Fruit fly (Drosophila melanogaster): ENCODE results near the gene Hmgcr.

The Hmgcr gene

DNA sequence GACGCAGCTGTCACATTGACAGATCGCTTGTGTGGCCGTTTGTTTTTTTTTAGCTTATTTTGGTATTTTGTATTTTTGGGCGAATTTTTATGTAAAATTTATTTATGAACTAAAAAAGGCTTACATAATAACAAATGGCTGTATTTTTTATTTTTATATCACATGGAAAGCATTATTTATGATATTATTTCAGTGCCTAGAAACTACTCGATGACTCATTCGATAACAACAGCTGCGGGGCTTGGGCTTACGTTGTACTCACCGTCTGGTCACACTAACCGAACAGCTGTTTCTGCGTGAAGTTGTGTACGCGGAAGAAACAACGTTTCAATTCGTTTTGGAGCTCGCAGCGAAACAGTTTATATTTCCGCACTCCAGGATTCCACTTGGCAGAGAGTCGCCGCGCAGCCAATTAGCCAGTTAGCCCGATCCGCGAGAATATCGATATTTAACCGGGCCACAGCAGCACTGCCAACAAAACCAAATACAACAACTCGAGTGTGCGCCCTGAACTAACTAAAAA, at the start of gene Hmgcr, which contains the start of gene Rpn9:
TSS of gene Hmgcr (plus strand) at position 335 of the 523 bp plus-strand sequence.
TSS of gene Rpn9 (minus strand) at position 473 of the 523 bp plus-strand sequence.
- peak; percentile 10; the same call in 1 of the 3 replicates for TF ChIP-seq eg (GFP tag; IDR thresholded peaks at IDR 0.05)
- peak; percentile 52 for TF ChIP-seq Eip93F (GFP tag; optimal IDR thresholded peaks at IDR 0.05)
- no peak for TF ChIP-seq Sox15 (GFP tag; optimal IDR thresholded peaks at IDR 0.05)
- TF ChIP-seq lz (GFP tag; optimal IDR thresholded peaks at IDR 0.05): no peak
- TF ChIP-seq achi (GFP tag; optimal IDR thresholded peaks at IDR 0.05): peak; percentile 100
- peak; percentile 48 for TF ChIP-seq vri (GFP tag; optimal IDR thresholded peaks at IDR 0.05)
- TF ChIP-seq Eip75B (GFP tag; optimal IDR thresholded peaks at IDR 0.05): peak; percentile 2
- TF ChIP-seq CG6854 (GFP tag; optimal IDR thresholded peaks at IDR 0.05): peak; percentile 22
- peak; percentile 11 for TF ChIP-seq dsx (GFP tag; optimal IDR thresholded peaks at IDR 0.05; ENCODE audit: poor library complexity, severe bottlenecking)
- TF ChIP-seq fkh (GFP tag; optimal IDR thresholded peaks at IDR 0.05): peak; percentile 1
- no peak for TF ChIP-seq svp (GFP tag)
- TF ChIP-seq esn (GFP tag; optimal IDR thresholded peaks at IDR 0.05): peak; percentile 23
- TF ChIP-seq ss (GFP tag; optimal IDR thresholded peaks at IDR 0.05): no peak
- peak; percentile 39 for TF ChIP-seq Sox14 (GFP tag; optimal IDR thresholded peaks at IDR 0.05)
- TF ChIP-seq Eip78C (GFP tag): peak; percentile 69
- peak; percentile 39 for TF ChIP-seq CG3919 (GFP tag; optimal IDR thresholded peaks at IDR 0.05)

DNA sequence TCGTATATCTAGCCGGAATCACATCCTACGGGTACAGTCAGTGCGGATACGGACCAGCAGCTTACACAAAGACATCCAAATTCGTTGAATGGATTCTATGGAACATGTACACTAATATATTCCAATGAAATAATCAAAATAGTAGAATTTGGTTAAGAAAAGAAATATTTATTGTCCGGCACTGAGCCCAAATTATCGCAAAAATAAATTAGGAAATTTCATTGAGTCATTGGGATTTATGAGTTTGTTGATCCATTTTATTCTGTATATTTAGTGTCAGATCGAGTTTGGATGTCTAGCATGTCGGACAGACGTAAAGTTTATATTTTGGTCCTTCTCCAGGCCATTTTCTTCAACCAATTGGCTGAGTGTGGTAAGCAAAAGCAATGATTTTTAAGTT, 49.4 kb upstream of the Hmgcr start, which contains the start of gene CG18754:
TSS of gene CG18754 (plus strand) at position 301 of the 400 bp plus-strand sequence.
- TF ChIP-seq svp (GFP tag) (peak; percentile 43), ss (GFP tag; optimal IDR thresholded peaks at IDR 0.05) (no peak)

DNA sequence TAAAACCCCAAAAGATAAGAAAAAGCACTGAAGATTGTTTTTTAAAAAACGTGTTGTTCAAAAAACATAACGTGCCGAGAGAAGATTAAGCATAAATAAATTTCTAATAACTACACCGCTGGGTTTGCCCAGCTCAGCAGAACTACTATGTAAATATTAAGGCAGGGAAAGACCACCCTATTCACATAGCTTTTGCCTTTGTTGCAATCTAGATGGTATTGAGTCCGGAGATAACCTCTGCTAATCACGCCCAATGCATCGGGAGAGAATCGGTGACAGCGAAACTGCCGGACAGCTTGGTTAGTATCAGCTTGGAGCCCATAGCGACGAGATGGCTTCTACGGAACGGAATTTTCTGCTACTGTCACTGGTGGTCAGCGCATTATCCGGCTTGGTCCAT, 47.2 kb upstream of the Hmgcr start, which contains the start of gene SPE:
TSS of gene SPE (plus strand) at position 301 of the 400 bp plus-strand sequence.
- TF ChIP-seq CG11294 (GFP tag; IDR thresholded peaks at IDR 0.05) (no peak), Eip75B (GFP tag; optimal IDR thresholded peaks at IDR 0.05) (no peak), svp (GFP tag) (peak; percentile 90)

DNA sequence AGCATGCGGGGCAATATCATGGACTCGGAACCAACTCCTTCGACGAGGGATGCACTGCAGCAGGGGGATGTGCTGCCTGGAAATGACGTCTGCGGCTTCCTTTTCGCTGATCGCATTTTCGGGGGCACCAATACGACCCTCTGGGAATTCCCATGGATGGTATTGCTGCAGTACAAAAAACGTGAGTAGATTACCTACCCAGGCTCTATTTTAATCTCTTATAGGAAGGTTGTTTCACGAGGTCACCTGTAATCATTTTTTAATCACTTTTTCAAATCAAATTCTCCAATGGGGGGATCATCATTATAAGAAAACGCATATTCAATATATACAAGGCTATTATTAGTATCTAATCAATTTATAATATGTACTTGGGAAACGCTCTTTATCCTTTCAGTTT, 46.2 kb upstream of the Hmgcr start:
- TF ChIP-seq vri (GFP tag; optimal IDR thresholded peaks at IDR 0.05) (no peak), svp (GFP tag) (peak; percentile 88)

DNA sequence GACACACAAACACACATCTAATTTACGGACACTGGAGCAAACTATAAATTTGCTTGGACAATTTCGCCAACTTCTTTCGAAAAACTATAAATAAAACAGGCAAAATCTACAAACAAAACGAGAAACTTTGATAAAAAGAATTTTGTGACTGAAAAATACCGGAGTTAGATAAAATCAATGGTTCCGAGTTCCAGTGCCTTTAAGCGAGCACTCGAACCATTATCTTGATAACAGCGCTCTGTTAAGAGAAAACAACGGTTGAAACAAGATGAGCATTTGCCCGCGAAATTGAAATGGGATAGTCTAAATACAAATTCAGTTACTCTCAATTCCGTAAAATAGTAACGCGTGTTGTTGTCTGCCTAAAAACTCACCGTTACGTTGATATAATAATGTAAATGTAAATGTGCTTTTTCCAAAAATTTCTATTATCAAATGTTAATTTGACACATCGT, 38.5 kb upstream of the Hmgcr start, which contains the start of gene CG10254:
TSS of gene CG10254 (minus strand) at position 405 of the 455 bp plus-strand sequence.
- TF ChIP-seq vri (GFP tag; optimal IDR thresholded peaks at IDR 0.05) (no peak), CG8632 (GFP tag; optimal IDR thresholded peaks at IDR 0.05) (no peak), Sox102F (GFP tag; optimal IDR thresholded peaks at IDR 0.05) (no peak), Smox (GFP tag; optimal IDR thresholded peaks at IDR 0.05) (no peak), CG10631 (GFP tag; optimal IDR thresholded peaks at IDR 0.05) (no peak), topi (GFP tag; optimal IDR thresholded peaks at IDR 0.05) (no peak), Gug (GFP tag; IDR thresholded peaks at IDR 0.05) (no peak), salr (GFP tag; optimal IDR thresholded peaks at IDR 0.05) (no peak), lz (GFP tag; optimal IDR thresholded peaks at IDR 0.05) (no peak), CG34406 (GFP tag; optimal IDR thresholded peaks at IDR 0.05) (no peak), Sox14 (GFP tag; optimal IDR thresholded peaks at IDR 0.05) (no peak), Eip75B (GFP tag; optimal IDR thresholded peaks at IDR 0.05) (no peak), dsx (GFP tag; optimal IDR thresholded peaks at IDR 0.05; ENCODE audit: poor library complexity, severe bottlenecking) (no peak), CG10669 (GFP tag; optimal IDR thresholded peaks at IDR 0.05) (no peak)

DNA sequence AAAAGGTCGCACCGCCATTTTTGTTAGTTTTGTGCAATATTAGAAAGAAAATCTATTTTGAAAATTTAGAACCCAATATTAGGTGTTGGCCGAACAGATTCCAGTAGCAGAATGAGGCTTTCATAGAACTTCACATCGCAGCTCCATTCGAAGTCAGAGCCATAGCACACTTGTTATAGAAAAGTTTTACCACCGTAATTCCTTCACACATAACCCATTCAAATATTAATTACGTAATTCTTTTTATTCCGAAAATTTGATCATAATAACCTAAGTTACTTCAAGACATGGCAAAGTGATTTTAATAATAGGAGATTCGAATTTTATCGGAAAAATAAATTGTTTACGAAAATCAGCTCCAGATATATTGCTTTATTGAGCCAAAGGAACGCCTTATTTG, 37.0 kb upstream of the Hmgcr start, which contains the start of gene CG10252:
TSS of gene CG10252 (minus strand) at position 101 of the 400 bp plus-strand sequence.
- TF ChIP-seq CG6808 (GFP tag; optimal IDR thresholded peaks at IDR 0.05) (no peak), CG6276 (GFP tag; optimal IDR thresholded peaks at IDR 0.05) (no peak), topi (GFP tag; optimal IDR thresholded peaks at IDR 0.05) (no peak), ss (GFP tag; optimal IDR thresholded peaks at IDR 0.05) (no peak), CG6792 (GFP tag; optimal IDR thresholded peaks at IDR 0.05) (no peak), Sox14 (GFP tag; optimal IDR thresholded peaks at IDR 0.05) (no peak), CG6854 (GFP tag; optimal IDR thresholded peaks at IDR 0.05) (no peak), achi (GFP tag; optimal IDR thresholded peaks at IDR 0.05) (no peak), CG8119 (GFP tag; IDR thresholded peaks at IDR 0.05) (no peak), Hr4 (GFP tag; optimal IDR thresholded peaks at IDR 0.05) (no peak)
